Fruit fly (Drosophila melanogaster): ENCODE measurements around the gene Con.

Gene Con

dm6 chr3L:5012033-5012432 lies 66.8 kb downstream of the Con start, which contains the start of gene ATPsynCF6L:
ATPsynCF6L (minus strand) TSS chr3L:5012133.
- TF ChIP-seq CG14711 (tag; optimal IDR thresholded peaks at IDR 0.05) (no peak), pad (GFP tag; optimal IDR thresholded peaks at IDR 0.05) (no peak), tj (GFP tag; optimal IDR thresholded peaks at IDR 0.05) (no peak), CG33017 (tag; optimal IDR thresholded peaks at IDR 0.05) (no peak), cic (GFP tag; optimal IDR thresholded peaks at IDR 0.05) (no peak), CG12768 (GFP tag; optimal IDR thresholded peaks at IDR 0.05) (no peak), Crg-1 (GFP tag; optimal IDR thresholded peaks at IDR 0.05) (no peak), Hr96 (GFP tag; optimal IDR thresholded peaks at IDR 0.05) (no peak), CG1620 (GFP tag; optimal IDR thresholded peaks at IDR 0.05) (no peak), Mnt (GFP tag; optimal IDR thresholded peaks at IDR 0.05) (no peak), CG11617 (GFP tag; optimal IDR thresholded peaks at IDR 0.05) (no peak), CG7045 (GFP tag; optimal IDR thresholded peaks at IDR 0.05) (no peak), cnc (optimal IDR thresholded peaks at IDR 0.05) (no peak), kay (GFP tag; ENCODE audit: borderline replicate concordance) (no peak), CG7101 (tag; optimal IDR thresholded peaks at IDR 0.05) (no peak), ovo (GFP tag; optimal IDR thresholded peaks at IDR 0.05) (no peak), toe (GFP tag; optimal IDR thresholded peaks at IDR 0.05) (no peak)

DNA sequence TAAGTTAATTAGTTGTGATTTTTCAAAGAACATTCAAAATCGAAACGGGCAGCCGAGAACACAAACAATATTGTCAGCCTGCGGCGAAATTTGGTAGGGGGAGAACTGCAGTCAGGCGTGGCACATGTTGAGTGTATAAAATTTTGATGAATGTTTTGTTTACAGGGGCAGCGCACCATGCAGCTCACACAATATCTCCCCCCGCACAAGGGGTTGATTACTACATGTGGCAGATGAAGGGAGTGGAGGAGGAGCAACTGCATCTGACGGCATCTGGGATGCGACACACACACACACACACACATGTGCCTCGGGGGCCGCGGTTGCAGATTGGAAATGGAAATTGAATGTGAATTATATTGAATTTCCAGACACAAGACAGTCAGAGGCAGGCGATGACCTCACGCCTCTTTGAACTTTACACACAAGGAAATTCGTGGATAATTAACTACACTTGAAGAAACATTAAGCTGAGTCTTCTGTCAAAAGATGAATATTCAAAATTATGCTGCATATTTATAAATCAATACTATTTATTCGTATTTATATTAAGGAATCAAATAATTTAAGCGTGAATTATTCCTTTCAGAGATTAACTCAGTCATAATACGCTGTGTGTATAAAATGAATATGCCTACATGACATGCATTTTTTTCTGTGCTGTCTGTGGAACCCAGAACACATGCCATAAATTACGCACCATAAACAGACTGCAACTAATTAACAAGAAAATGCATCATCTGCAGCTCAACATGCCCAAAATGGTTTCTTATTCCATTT lies 79.2 kb downstream of the Con start:
- TF ChIP-seq Mnt (GFP tag; optimal IDR thresholded peaks at IDR 0.05) (no peak), bab1 (GFP tag; optimal IDR thresholded peaks at IDR 0.05) (no peak), CG11617 (GFP tag; optimal IDR thresholded peaks at IDR 0.05) (no peak)

- TF ChIP-seq Mnt (GFP tag; optimal IDR thresholded peaks at IDR 0.05) (no peak), cic (GFP tag; optimal IDR thresholded peaks at IDR 0.05) (no peak), pad (GFP tag; optimal IDR thresholded peaks at IDR 0.05) (no peak), toe (GFP tag; optimal IDR thresholded peaks at IDR 0.05) (no peak), bab1 (GFP tag; optimal IDR thresholded peaks at IDR 0.05) (no peak), CG33017 (tag; optimal IDR thresholded peaks at IDR 0.05) (no peak), tj (GFP tag; optimal IDR thresholded peaks at IDR 0.05) (no peak), Clk (GFP tag; optimal IDR thresholded peaks at IDR 0.05) (no peak), CG5204 (GFP tag; optimal IDR thresholded peaks at IDR 0.05) (no peak), kay (GFP tag; ENCODE audit: borderline replicate concordance) (no peak), CG1620 (GFP tag; optimal IDR thresholded peaks at IDR 0.05) (no peak), cnc (optimal IDR thresholded peaks at IDR 0.05) (no peak), Hr96 (GFP tag; optimal IDR thresholded peaks at IDR 0.05) (no peak), Crg-1 (GFP tag; optimal IDR thresholded peaks at IDR 0.05) (no peak), CG12768 (GFP tag; optimal IDR thresholded peaks at IDR 0.05) (no peak), CG7101 (tag; optimal IDR thresholded peaks at IDR 0.05) (no peak), CG14711 (tag; optimal IDR thresholded peaks at IDR 0.05) (no peak)
Observed at dm6 chr3L:4996777-4997176, 82.1 kb downstream of the Con start, which contains the start of gene t-Grip128. t-Grip128 (minus strand) TSS chr3L:4996877.

- TF ChIP-seq CG1620 (GFP tag; optimal IDR thresholded peaks at IDR 0.05) (no peak), CG5204 (GFP tag; optimal IDR thresholded peaks at IDR 0.05) (no peak), CG11617 (GFP tag; optimal IDR thresholded peaks at IDR 0.05) (no peak), pad (GFP tag; optimal IDR thresholded peaks at IDR 0.05) (no peak), Hr96 (GFP tag; optimal IDR thresholded peaks at IDR 0.05) (no peak), CG7101 (tag; optimal IDR thresholded peaks at IDR 0.05) (no peak), CG12768 (GFP tag; optimal IDR thresholded peaks at IDR 0.05) (no peak), Clk (GFP tag; optimal IDR thresholded peaks at IDR 0.05) (no peak), kay (GFP tag; ENCODE audit: borderline replicate concordance) (no peak), cnc (optimal IDR thresholded peaks at IDR 0.05) (no peak), Crg-1 (GFP tag; optimal IDR thresholded peaks at IDR 0.05) (no peak), cic (GFP tag; optimal IDR thresholded peaks at IDR 0.05) (no peak), bab1 (GFP tag; optimal IDR thresholded peaks at IDR 0.05) (no peak), Mnt (GFP tag; optimal IDR thresholded peaks at IDR 0.05) (no peak), tj (GFP tag; optimal IDR thresholded peaks at IDR 0.05) (no peak), CG14711 (tag; optimal IDR thresholded peaks at IDR 0.05) (no peak), toe (GFP tag; optimal IDR thresholded peaks at IDR 0.05) (no peak), CG7045 (GFP tag; optimal IDR thresholded peaks at IDR 0.05) (no peak)
Observed at dm6 chr3L:4992126-4992525, 86.7 kb downstream of the Con start.

DNA sequence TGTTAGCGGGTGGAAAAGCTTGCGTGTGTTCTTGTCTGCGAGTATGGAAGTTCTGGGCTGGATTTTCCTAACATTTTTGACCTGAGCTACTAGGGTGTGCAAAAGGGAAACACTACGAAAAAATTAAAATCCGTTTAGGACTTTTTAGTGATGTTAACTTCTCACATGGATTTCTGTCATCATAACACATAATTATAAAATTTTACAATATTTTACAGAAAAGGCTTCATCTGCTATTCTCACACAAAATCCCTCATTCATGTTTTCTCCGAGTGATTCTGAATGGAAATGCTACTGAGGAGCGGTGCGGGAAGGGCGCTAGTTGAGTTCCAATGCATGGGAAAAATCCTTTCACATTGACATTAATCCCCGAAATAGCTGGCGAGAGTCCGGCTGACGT lies 98.2 kb downstream of the Con start, which contains the start of gene CG17030:
Gene CG17030, minus strand, starts transcription at position 101 of the 400 bp plus-strand sequence.
- no peak for TF ChIP-seq bab1 (GFP tag; optimal IDR thresholded peaks at IDR 0.05)
- no peak for TF ChIP-seq CG14711 (tag; optimal IDR thresholded peaks at IDR 0.05)

DNA sequence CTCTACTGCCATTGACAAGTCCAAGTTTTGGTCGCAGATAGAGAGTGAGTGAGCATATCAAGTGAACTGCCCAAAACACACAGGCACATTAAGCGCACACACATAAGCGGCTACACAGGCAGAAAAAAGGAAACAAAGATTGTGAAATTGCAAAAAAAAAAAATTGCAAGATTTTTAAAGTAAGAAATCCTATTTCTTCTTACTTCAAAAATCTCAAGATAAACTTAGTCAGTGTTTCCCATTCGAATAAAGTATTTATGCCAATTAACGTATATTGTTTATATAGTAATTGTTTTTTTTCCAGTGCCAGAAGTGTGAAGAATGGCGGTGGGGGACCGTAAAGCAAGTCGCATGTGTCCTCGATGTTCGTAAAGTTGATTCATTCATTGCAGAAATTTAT lies 99.9 kb downstream of the Con start:
- no peak for TF ChIP-seq Mnt (GFP tag; optimal IDR thresholded peaks at IDR 0.05)
- TF ChIP-seq cic (GFP tag; optimal IDR thresholded peaks at IDR 0.05): no peak
- no peak for TF ChIP-seq CG11617 (GFP tag; optimal IDR thresholded peaks at IDR 0.05)
- TF ChIP-seq CG33017 (tag; optimal IDR thresholded peaks at IDR 0.05): no peak
- no peak for TF ChIP-seq Crg-1 (GFP tag; optimal IDR thresholded peaks at IDR 0.05)
- no peak for TF ChIP-seq CG5204 (GFP tag; optimal IDR thresholded peaks at IDR 0.05)
- no peak for TF ChIP-seq CG7101 (tag; optimal IDR thresholded peaks at IDR 0.05)
- TF ChIP-seq kay (GFP tag; ENCODE audit: borderline replicate concordance): no peak
- TF ChIP-seq CG14711 (tag; optimal IDR thresholded peaks at IDR 0.05): no peak
- no peak for TF ChIP-seq ovo (GFP tag; optimal IDR thresholded peaks at IDR 0.05)
- no peak for TF ChIP-seq toe (GFP tag; optimal IDR thresholded peaks at IDR 0.05)
- TF ChIP-seq pad (GFP tag; optimal IDR thresholded peaks at IDR 0.05): no peak
- no peak for TF ChIP-seq bab1 (GFP tag; optimal IDR thresholded peaks at IDR 0.05)
- TF ChIP-seq Clk (GFP tag; optimal IDR thresholded peaks at IDR 0.05): no peak
- no peak for TF ChIP-seq cnc (optimal IDR thresholded peaks at IDR 0.05)
- TF ChIP-seq CG12768 (GFP tag; optimal IDR thresholded peaks at IDR 0.05): no peak
- no peak for TF ChIP-seq tj (GFP tag; optimal IDR thresholded peaks at IDR 0.05)
- TF ChIP-seq Hr96 (GFP tag; optimal IDR thresholded peaks at IDR 0.05): no peak
